Worm (Caenorhabditis elegans) whole organism, L4 larva: ENCODE results near the gene mltn-9.

Source experiments
- D1046.2 ChIP-seq: fragments of 200-800 bp; sonication (Bioruptor generic); IDR thresholded peaks from 2 replicates; pipeline ENCODE4 v1.3.6; 2022; ENCODE audit warnings: missing genetic modification characterization, missing compliant biosample characterization
- F10B5.3 ChIP-seq: sonication (generic microtip); optimal IDR thresholded peaks from 2 replicates; lab custom pipeline; 2016; ENCODE audit warnings: mild to moderate bottlenecking, missing genetic modification characterization, missing compliant biosample characterization
- F26F4.8 ChIP-seq: fragments of 200-800 bp; sonication (Bioruptor generic); conservative IDR thresholded peaks from 2 replicates; pipeline ENCODE4 v1.3.6; 2022; ENCODE audit warnings: missing genetic modification characterization, missing compliant biosample characterization
- F44E2.7 ChIP-seq: fragments of 200-800 bp; sonication (Bioruptor generic); IDR thresholded peaks from 2 replicates; pipeline ENCODE4 v2.1.2; 2022; ENCODE audit warnings: missing genetic modification characterization, missing compliant biosample characterization
- Y75B8A.6 ChIP-seq: fragments of 200-800 bp; sonication (Bioruptor generic); IDR thresholded peaks from 2 replicates; pipeline ENCODE4 v1.3.6; 2022; ENCODE audit warnings: missing genetic modification reagents, missing genetic modification characterization, missing compliant biosample characterization
- aha-1 ChIP-seq: fragments of 150-350 bp; peaks from one replicate; lab custom pipeline; 2014; ENCODE audit warnings: missing biosample characterization, missing genetic modification characterization
- aly-2 ChIP-seq: sonication (generic microtip); optimal IDR thresholded peaks from 2 replicates; lab custom pipeline; 2018; ENCODE audit warnings: missing biosample characterization, missing genetic modification characterization
- arid-1 ChIP-seq: fragments of 200-800 bp; sonication (Bioruptor generic); conservative IDR thresholded peaks from 2 replicates; pipeline ENCODE4 v1.3.6; 2022; ENCODE audit warnings: missing genetic modification reagents, missing genetic modification characterization, missing compliant biosample characterization
- ceh-28 ChIP-seq: fragments of 150-350 bp; optimal IDR thresholded peaks from 2 replicates; lab custom pipeline; 2014; ENCODE audit warnings: missing biosample characterization, missing genetic modification reagents, missing genetic modification characterization
- ceh-32 ChIP-seq: sonication (generic microtip); optimal IDR thresholded peaks from 2 replicates; lab custom pipeline; 2016; ENCODE audit warnings: mild to moderate bottlenecking, missing genetic modification characterization, missing compliant biosample characterization; ENCODE audit not compliant: poor library complexity
- ceh-82 ChIP-seq: sonication (generic microtip); optimal IDR thresholded peaks from 2 replicates; lab custom pipeline; 2017; ENCODE audit warnings: missing biosample characterization, missing genetic modification characterization
- cey-2 ChIP-seq: sonication (generic microtip); optimal IDR thresholded peaks from 3 replicates; lab custom pipeline; 2017; ENCODE audit warnings: missing genetic modification characterization, mild to moderate bottlenecking, missing compliant biosample characterization, antibody characterized with exemption, borderline replicate concordance; ENCODE audit not compliant: insufficient read depth
- daf-12 ChIP-seq: fragments of 150-350 bp; optimal IDR thresholded peaks from 2 replicates; lab custom pipeline; 2014; ENCODE audit warnings: missing biosample characterization, missing genetic modification reagents, missing genetic modification characterization
- daf-16 ChIP-seq, 3 experiments: sonication (generic microtip); optimal IDR thresholded peaks; 2 replicates each; lab custom pipeline; 2016 to 2017; ENCODE audit warnings: missing genetic modification characterization in 3 of 3, missing genetic modification reagents in 3 of 3, mild to moderate bottlenecking in 2 of 3, missing compliant biosample characterization in 2 of 3, missing biosample characterization in 1 of 3, moderate library complexity in 1 of 3
- daf-19 ChIP-seq: fragments of 200-800 bp; sonication (Bioruptor generic); conservative IDR thresholded peaks from 2 replicates; pipeline ENCODE4 v1.3.6; 2022; ENCODE audit warnings: missing genetic modification characterization, missing compliant biosample characterization
- dmd-6 ChIP-seq: fragments of 200-800 bp; sonication (Bioruptor generic); IDR thresholded peaks from 2 replicates; pipeline ENCODE4 v1.3.6; 2022; ENCODE audit warnings: missing genetic modification reagents, missing genetic modification characterization, missing compliant biosample characterization
- dmd-8 ChIP-seq: fragments of 200-800 bp; sonication (Bioruptor generic); IDR thresholded peaks from 2 replicates; pipeline ENCODE4 v1.3.6; 2022; ENCODE audit warnings: missing genetic modification characterization, missing compliant biosample characterization
- duxl-1 ChIP-seq: sonication (generic microtip); optimal IDR thresholded peaks from 2 replicates; lab custom pipeline; 2016; ENCODE audit warnings: mild to moderate bottlenecking, missing genetic modification characterization, moderate library complexity, missing compliant biosample characterization; ENCODE audit not compliant: poor library complexity
- egl-27 ChIP-seq: sonication (generic microtip); optimal IDR thresholded peaks from 3 replicates; lab custom pipeline; 2017; ENCODE audit warnings: missing biosample characterization, missing genetic modification reagents, missing genetic modification characterization
- egl-43 ChIP-seq: fragments of 200-800 bp; sonication (Bioruptor generic); IDR thresholded peaks from 2 replicates; pipeline ENCODE4 v1.3.6; 2022; ENCODE audit warnings: missing genetic modification reagents, missing genetic modification characterization, missing compliant biosample characterization
- fos-1 ChIP-seq: fragments of 150-350 bp; optimal IDR thresholded peaks from 2 replicates; lab custom pipeline; 2014; ENCODE audit warnings: missing biosample characterization, missing genetic modification characterization
- hlh-11 ChIP-seq: fragments of 200-800 bp; sonication (Bioruptor generic); optimal IDR thresholded peaks from 2 replicates; lab custom pipeline; 2018; ENCODE audit warnings: mild to moderate bottlenecking, missing genetic modification characterization, missing compliant biosample characterization
- lin-1 ChIP-seq: fragments of 200-800 bp; sonication (Bioruptor generic); IDR thresholded peaks from 2 replicates; pipeline ENCODE4 v1.3.6; 2022; ENCODE audit warnings: missing genetic modification reagents, missing genetic modification characterization, missing compliant biosample characterization
- lin-15B ChIP-seq: fragments of 150-350 bp; sonication (generic microtip); optimal IDR thresholded peaks from 3 replicates; lab custom pipeline; 2014; ENCODE audit warnings: missing biosample characterization, missing genetic modification characterization
- lin-29 ChIP-seq: fragments of 200-800 bp; sonication (Bioruptor generic); IDR thresholded peaks from 2 replicates; pipeline ENCODE4 v1.3.6; 2022; ENCODE audit warnings: missing genetic modification reagents, missing genetic modification characterization, missing compliant biosample characterization
- lir-3 ChIP-seq: sonication (generic microtip); optimal IDR thresholded peaks from 2 replicates; lab custom pipeline; 2016; ENCODE audit warnings: mild to moderate bottlenecking, missing genetic modification characterization, missing compliant biosample characterization
- lsy-2 ChIP-seq, 2 experiments: fragments of 150-350 bp in 1 of 2; sonication (generic microtip) in 1 of 2; optimal IDR thresholded peaks; 2 replicates each; lab custom pipeline; 2014 to 2017; ENCODE audit warnings: missing biosample characterization in 2 of 2, missing genetic modification characterization in 2 of 2
- madf-5 ChIP-seq, 2 experiments: fragments of 200-800 bp; sonication (Bioruptor generic); IDR thresholded peaks; 2 replicates each; pipeline ENCODE4 v1.3.6; 2022; ENCODE audit warnings: missing compliant biosample characterization in 2 of 2, missing genetic modification characterization in 2 of 2
- madf-9 ChIP-seq: fragments of 200-800 bp; sonication (Bioruptor generic); conservative IDR thresholded peaks from 2 replicates; pipeline ENCODE4 v1.3.6; 2022; ENCODE audit warnings: missing genetic modification reagents, missing genetic modification characterization, missing compliant biosample characterization
- mdl-1 ChIP-seq, 2 experiments: fragments of 150-350 bp in 1 of 2; sonication (generic microtip) in 1 of 2; optimal IDR thresholded peaks; 2 replicates each; lab custom pipeline; 2014 to 2017; ENCODE audit warnings: missing biosample characterization in 2 of 2, missing genetic modification characterization in 2 of 2
- mdt-29 ChIP-seq: fragments of 200-800 bp; sonication (Bioruptor generic); IDR thresholded peaks from 2 replicates; pipeline ENCODE4 v1.3.6; 2022; ENCODE audit warnings: missing genetic modification reagents, missing genetic modification characterization, missing compliant biosample characterization
- mep-1 ChIP-seq: fragments of 150-350 bp; sonication (generic microtip); optimal IDR thresholded peaks from 3 replicates; lab custom pipeline; 2014; ENCODE audit warnings: missing biosample characterization, missing genetic modification characterization
- nhr-10 ChIP-seq: fragments of 150-350 bp; optimal IDR thresholded peaks from 2 replicates; lab custom pipeline; 2014; ENCODE audit warnings: missing biosample characterization, missing genetic modification characterization
- nhr-28 ChIP-seq: fragments of 150-350 bp; optimal IDR thresholded peaks from 2 replicates; lab custom pipeline; 2014; ENCODE audit warnings: missing biosample characterization, missing genetic modification characterization
- nhr-41 ChIP-seq: fragments of 200-800 bp; sonication (Bioruptor generic); IDR thresholded peaks from 2 replicates; pipeline ENCODE4 v1.3.6; 2022; ENCODE audit warnings: missing genetic modification reagents, missing genetic modification characterization, missing compliant biosample characterization
- nhr-42 ChIP-seq: fragments of 200-800 bp; sonication (Bioruptor generic); IDR thresholded peaks from 2 replicates; pipeline ENCODE4 v1.3.6; 2022; ENCODE audit warnings: missing genetic modification characterization, missing compliant biosample characterization
- nhr-6 ChIP-seq: fragments of 150-350 bp; optimal IDR thresholded peaks from 2 replicates; lab custom pipeline; 2014; ENCODE audit warnings: missing biosample characterization, missing genetic modification characterization
- nhr-77 ChIP-seq: fragments of 150-350 bp; optimal IDR thresholded peaks from 2 replicates; lab custom pipeline; 2014; ENCODE audit warnings: missing biosample characterization, missing genetic modification characterization
- pha-4 ChIP-seq, 2 experiments: fragments of 150-350 bp in 1 of 2; fragments of 200-800 bp in 1 of 2; sonication (Bioruptor generic) in 1 of 2; IDR thresholded peaks in 1 of 2; optimal IDR thresholded peaks in 1 of 2; 2 replicates each; pipeline versions ENCODE4 v1.3.6 to Lab custom; 2014 to 2022; ENCODE audit warnings: missing genetic modification characterization in 2 of 2, missing genetic modification reagents in 2 of 2, missing biosample characterization in 1 of 2, missing compliant biosample characterization in 1 of 2
- skn-1 ChIP-seq: fragments of 150-350 bp; optimal IDR thresholded peaks from 2 replicates; lab custom pipeline; 2014; ENCODE audit warnings: missing biosample characterization, missing genetic modification characterization
- snpc-1.2 ChIP-seq: fragments of 200-800 bp; sonication (Bioruptor generic); IDR thresholded peaks from 2 replicates; pipeline ENCODE4 v1.3.6; 2022; ENCODE audit warnings: missing genetic modification reagents, missing genetic modification characterization, missing compliant biosample characterization
- snpc-4 ChIP-seq: fragments of 150-350 bp; optimal IDR thresholded peaks from 2 replicates; lab custom pipeline; 2014; ENCODE audit warnings: missing biosample characterization, missing genetic modification characterization
- spr-1 ChIP-seq: sonication (generic microtip); optimal IDR thresholded peaks from 2 replicates; lab custom pipeline; 2016; ENCODE audit warnings: mild to moderate bottlenecking, missing genetic modification characterization, missing compliant biosample characterization
- unc-39 ChIP-seq: sonication (generic microtip); optimal IDR thresholded peaks from 2 replicates; lab custom pipeline; 2017; ENCODE audit warnings: missing biosample characterization, missing genetic modification characterization
- zag-1 ChIP-seq: fragments of 150-350 bp; optimal IDR thresholded peaks from 2 replicates; lab custom pipeline; 2014; ENCODE audit warnings: missing biosample characterization, missing genetic modification characterization
- zip-2 ChIP-seq: fragments of 150-350 bp; optimal IDR thresholded peaks from 2 replicates; lab custom pipeline; 2014; ENCODE audit warnings: missing biosample characterization, missing genetic modification characterization
- ztf-7 ChIP-seq: fragments of 150-350 bp; optimal IDR thresholded peaks from 2 replicates; lab custom pipeline; 2014; ENCODE audit warnings: missing biosample characterization, missing genetic modification characterization

mltn-9 gene

ce11 chrII:14593281-14593680 lies 22.6 kb upstream of the mltn-9 start, which contains the start of gene catp-4 (continued):
- TF ChIP-seq ceh-82 (tag; lab: Kevin White, UChicago) = no peak
- no peak for TF ChIP-seq skn-1 (tag; lab: Kevin White, UChicago)
- TF ChIP-seq mdl-1 (tag; optimal IDR thresholded peaks at IDR 0.05; lab: Kevin White, UChicago) = no peak
- TF ChIP-seq, all 104 proteins: peak for 0

ce11 chrII:14597788-14598187 lies 18.0 kb upstream of the mltn-9 start:
- TF ChIP-seq daf-16 (GFP tag; optimal IDR thresholded peaks at IDR 0.05; lab: Kevin White, UChicago) (no peak), daf-16 (tag; optimal IDR thresholded peaks at IDR 0.05; lab: Kevin White, UChicago) (peak; percentile 48), aha-1 (tag; lab: Kevin White, UChicago) (peak; percentile 45), nhr-28 (tag; lab: Kevin White, UChicago) (peak; percentile 3), lin-1 (GFP tag; lab: Robert Waterston, UW) (no peak)

ce11 chrII:14598367-14598766 lies 17.5 kb upstream of the mltn-9 start:
- peak; percentile 81 for TF ChIP-seq nhr-28 (tag; lab: Kevin White, UChicago)
- no peak for TF ChIP-seq duxl-1
- peak; percentile 92 for TF ChIP-seq mdt-29 (GFP tag; lab: Robert Waterston, UW)
- TF ChIP-seq unc-39 (tag; lab: Kevin White, UChicago) = no peak
- no peak for TF ChIP-seq F44E2.7
- peak; percentile 58; the same call in 1 of the 2 replicates for TF ChIP-seq lin-1 (GFP tag; lab: Robert Waterston, UW)
- TF ChIP-seq nhr-41 (GFP tag; lab: Robert Waterston, UW) = no peak
- no peak for TF ChIP-seq egl-27
- TF ChIP-seq F10B5.3 (tag; lab: Kevin White, UChicago) = no peak
- no peak for TF ChIP-seq D1046.2 (GFP tag; lab: Robert Waterston, UW)
- no peak for TF ChIP-seq zag-1
- peak; percentile 41 for TF ChIP-seq nhr-6 (tag; lab: Kevin White, UChicago)
- no peak for TF ChIP-seq lin-15B (tag; lab: Kevin White, UChicago)
- no peak for TF ChIP-seq spr-1 (tag; lab: Kevin White, UChicago)
- TF ChIP-seq F26F4.8 (GFP tag; lab: Robert Waterston, UW) = no peak
- TF ChIP-seq lsy-2 (tag; optimal IDR thresholded peaks at IDR 0.05; lab: Kevin White, UChicago) = peak in 1 of 2 experiments; percentile 86
- TF ChIP-seq zip-2 (tag; lab: Kevin White, UChicago) = no peak
- TF ChIP-seq pha-4 (GFP tag; IDR thresholded peaks at IDR 0.05; lab: Robert Waterston, UW) = peak; percentile 23; the same call in 1 of the 2 replicates
- no peak for TF ChIP-seq pha-4 (tag; optimal IDR thresholded peaks at IDR 0.05; lab: Kevin White, UChicago)
- TF ChIP-seq mep-1 (tag; lab: Kevin White, UChicago) = no peak
- no peak for TF ChIP-seq lin-29 (GFP tag; lab: Robert Waterston, UW)
- peak; percentile 91 for TF ChIP-seq hlh-11 (tag; lab: Kevin White, UChicago)
- TF ChIP-seq nhr-10 (tag; lab: Kevin White, UChicago) = peak; percentile 67
- TF ChIP-seq dmd-8 = no peak
- no peak for TF ChIP-seq madf-9
- no peak for TF ChIP-seq egl-43
- TF ChIP-seq dmd-6 (GFP tag; lab: Robert Waterston, UW) = peak; percentile 77
- no peak for TF ChIP-seq arid-1 (GFP tag; lab: Robert Waterston, UW)
- TF ChIP-seq cey-2 = no peak
- TF ChIP-seq ceh-32 (tag; lab: Kevin White, UChicago) = no peak
- no peak for TF ChIP-seq madf-5 (GFP tag; IDR thresholded peaks at IDR 0.05; lab: Robert Waterston, UW)
- peak; percentile 73 for TF ChIP-seq nhr-42
- TF ChIP-seq ceh-28 (tag; lab: Kevin White, UChicago) = no peak
- no peak for TF ChIP-seq aly-2 (tag; lab: Kevin White, UChicago)
- TF ChIP-seq snpc-4 (tag; lab: Kevin White, UChicago) = no peak
- TF ChIP-seq nhr-77 (tag; lab: Kevin White, UChicago) = peak; percentile 95
- no peak for TF ChIP-seq lir-3 (tag; lab: Kevin White, UChicago)
- no peak for TF ChIP-seq Y75B8A.6 (GFP tag; lab: Robert Waterston, UW)
- no peak for TF ChIP-seq snpc-1.2
- TF ChIP-seq daf-19 (GFP tag; lab: Robert Waterston, UW) = no peak
- no peak for TF ChIP-seq daf-12
- peak in 1 of 2 experiments; percentile 75 for TF ChIP-seq mdl-1 (tag; optimal IDR thresholded peaks at IDR 0.05; lab: Kevin White, UChicago)
- no peak for TF ChIP-seq fos-1 (tag; lab: Kevin White, UChicago)
- TF ChIP-seq ztf-7 (tag; lab: Kevin White, UChicago) = no peak
